Worm (Caenorhabditis elegans) whole organism, dauer: ENCODE data around the gene mom-1.

Experiments used
- unc-62 ChIP-seq: sonication (generic microtip); optimal IDR thresholded peaks from 2 replicates; lab custom pipeline; 2017; ENCODE audit warnings: missing biosample characterization, missing genetic modification reagents, missing genetic modification characterization

mom-1 gene

ce11 chrX:6292812-6293211 is at the start of gene mom-1:
Gene mom-1 (plus strand): TSS chrX:6293112.
- TF ChIP-seq unc-62, result no peak

- no peak for TF ChIP-seq unc-62
These were observed 47.4 kb upstream of the mom-1 start for ce11 chrX:6245499-6245898.

- no peak for TF ChIP-seq unc-62
These were observed 45.9 kb upstream of the mom-1 start for ce11 chrX:6247013-6247412.

ce11 chrX:6247869-6248268 is 45.0 kb upstream of the mom-1 start:
- TF ChIP-seq unc-62, result no peak

- TF ChIP-seq unc-62, result no peak
These were observed 43.9 kb upstream of the mom-1 start for ce11 chrX:6248778-6249658.

ce11 chrX:6250272-6250752 is 42.6 kb upstream of the mom-1 start:
- TF ChIP-seq unc-62, result no peak

- no peak for TF ChIP-seq unc-62
These were observed 42.0 kb upstream of the mom-1 start for ce11 chrX:6250866-6251265.

- TF ChIP-seq unc-62, result no peak
These were observed 41.6 kb upstream of the mom-1 start for ce11 chrX:6251321-6251720.

- TF ChIP-seq unc-62, result no peak
These were observed 40.8 kb upstream of the mom-1 start for ce11 chrX:6251947-6252617.

ce11 chrX:6252752-6253151 is 40.2 kb upstream of the mom-1 start:
- TF ChIP-seq unc-62, result no peak

ce11 chrX:6253160-6253559 is 39.8 kb upstream of the mom-1 start:
- TF ChIP-seq unc-62, result no peak

- TF ChIP-seq unc-62, result no peak
These were observed 39.4 kb upstream of the mom-1 start for ce11 chrX:6253566-6253898.

ce11 chrX:6253899-6254670 is 38.8 kb upstream of the mom-1 start:
- no peak for TF ChIP-seq unc-62

- TF ChIP-seq unc-62, result no peak
These were observed 38.3 kb upstream of the mom-1 start for ce11 chrX:6254671-6255031.

- no peak for TF ChIP-seq unc-62
These were observed 37.4 kb upstream of the mom-1 start for ce11 chrX:6255561-6255960.

- no peak for TF ChIP-seq unc-62
These were observed 36.5 kb upstream of the mom-1 start for ce11 chrX:6256430-6256829.

- TF ChIP-seq unc-62, result no peak
These were observed 35.9 kb upstream of the mom-1 start for ce11 chrX:6256969-6257368.
